Worm (Caenorhabditis elegans): ENCODE measurements around the gene nhr-43.

DNA sequence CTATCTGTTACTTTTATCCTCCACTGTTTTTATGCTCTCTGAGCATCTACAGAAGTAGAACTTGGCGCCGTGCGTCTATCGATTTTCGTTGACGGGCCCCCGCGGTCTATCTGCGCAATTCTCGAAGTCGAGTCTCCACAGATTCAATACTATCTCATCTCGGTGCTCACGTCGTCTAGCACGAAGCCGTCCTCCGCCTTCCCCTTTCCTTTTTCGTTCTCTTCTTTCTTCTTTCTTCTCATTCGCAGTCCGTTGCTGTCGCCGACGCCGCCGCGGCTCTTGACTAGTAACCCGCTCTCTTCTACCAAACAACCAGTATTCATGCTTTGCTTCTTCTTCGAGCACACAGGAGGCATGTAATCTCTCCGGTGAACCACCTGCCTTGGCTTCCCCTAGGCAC is 28.3 kb upstream of the nhr-43 start:
- TF ChIP-seq ama-1 (optimal IDR thresholded peaks at IDR 0.05) (no peak), ceh-28 (tag; optimal IDR thresholded peaks at IDR 0.05) (no peak), mdl-1 (tag; optimal IDR thresholded peaks at IDR 0.05) (no peak), lsy-12 (tag; optimal IDR thresholded peaks at IDR 0.05) (no peak), sea-2 (GFP tag; optimal IDR thresholded peaks at IDR 0.05) (no peak), ceh-16 (tag; optimal IDR thresholded peaks at IDR 0.05) (no peak), elt-1 (tag; optimal IDR thresholded peaks at IDR 0.05) (no peak), nhr-28 (tag; optimal IDR thresholded peaks at IDR 0.05) (no peak), unc-39 (tag; optimal IDR thresholded peaks at IDR 0.05) (no peak), snpc-4 (tag; optimal IDR thresholded peaks at IDR 0.05) (peak; percentile 10), ztf-11 (tag; optimal IDR thresholded peaks at IDR 0.05) (no peak), pha-4 (tag; optimal IDR thresholded peaks at IDR 0.05) (no peak)

Data from whole organism, L3 larva.